Worm (Caenorhabditis elegans): ENCODE measurements around the gene clhm-1.

The clhm-1 gene

ce11 chrII:6845006-6845459 lies 25.8 kb downstream of the clhm-1 start:
- TF ChIP-seq ztf-4 (tag; optimal IDR thresholded peaks at IDR 0.05): no peak
- TF ChIP-seq elt-2 (tag; optimal IDR thresholded peaks at IDR 0.05): peak; percentile 39

DNA sequence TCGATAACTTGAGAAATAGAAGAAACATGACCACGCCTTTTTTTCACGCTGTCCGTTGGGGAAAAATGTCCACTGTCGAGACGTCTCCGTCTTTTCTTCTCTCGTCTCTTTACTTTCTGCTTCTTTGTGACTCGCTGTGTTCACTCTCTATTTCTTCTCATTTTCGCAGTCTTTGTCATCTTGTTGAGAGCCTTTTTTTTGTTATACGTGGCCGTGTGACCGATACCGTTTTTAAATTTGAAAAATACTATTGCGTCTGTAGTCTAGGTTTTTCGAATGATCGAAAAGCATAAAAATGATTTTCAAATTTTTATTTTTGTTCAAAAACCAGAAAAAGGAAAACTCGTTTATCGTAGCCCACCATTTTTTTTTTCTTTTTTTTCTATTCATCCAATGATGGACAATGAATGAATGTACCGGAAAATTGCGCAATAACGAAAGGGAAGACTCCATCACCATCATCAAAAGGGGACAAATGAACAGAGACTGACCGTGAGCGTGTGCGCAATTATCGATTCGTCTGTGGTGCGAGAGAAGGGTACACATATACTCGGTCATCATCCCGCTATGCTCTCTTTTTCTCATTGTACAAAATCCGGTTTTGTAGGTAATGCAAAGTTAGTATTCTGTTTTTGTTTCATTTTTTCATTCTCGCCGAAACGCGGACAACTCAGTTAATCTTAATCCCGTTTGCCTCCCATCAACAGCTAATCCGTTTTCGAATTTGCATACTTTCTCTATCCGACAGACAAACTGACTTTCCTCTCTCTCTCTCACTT lies 26.4 kb downstream of the clhm-1 start:
- TF ChIP-seq mml-1 (tag; optimal IDR thresholded peaks at IDR 0.05) (no peak), unc-62 (GFP tag; optimal IDR thresholded peaks at IDR 0.05) (no peak), nhr-67 (tag; optimal IDR thresholded peaks at IDR 0.05) (no peak), fkh-10 (GFP tag; optimal IDR thresholded peaks at IDR 0.05) (no peak), nhr-28 (tag; optimal IDR thresholded peaks at IDR 0.05) (no peak), egl-5 (tag; optimal IDR thresholded peaks at IDR 0.05) (no peak), ztf-11 (tag; optimal IDR thresholded peaks at IDR 0.05) (no peak), pha-4 (tag; optimal IDR thresholded peaks at IDR 0.05) (peak; percentile 69), nhr-23 (tag; optimal IDR thresholded peaks at IDR 0.05) (peak; percentile 41), nhr-25 (tag; optimal IDR thresholded peaks at IDR 0.05) (no peak), lin-39 (tag; optimal IDR thresholded peaks at IDR 0.05) (no peak), nhr-76 (tag; optimal IDR thresholded peaks at IDR 0.05) (no peak), hmg-11 (tag; optimal IDR thresholded peaks at IDR 0.05) (no peak), ceh-9 (tag; optimal IDR thresholded peaks at IDR 0.05) (no peak), nfya-1 (tag; optimal IDR thresholded peaks at IDR 0.05; ENCODE audit: insufficient read depth) (peak; percentile 17), nhr-11 (tag; optimal IDR thresholded peaks at IDR 0.05) (no peak), skn-1 (tag; optimal IDR thresholded peaks at IDR 0.05) (no peak), daf-12 (tag; optimal IDR thresholded peaks at IDR 0.05) (no peak), snpc-4 (tag; optimal IDR thresholded peaks at IDR 0.05) (no peak)

DNA sequence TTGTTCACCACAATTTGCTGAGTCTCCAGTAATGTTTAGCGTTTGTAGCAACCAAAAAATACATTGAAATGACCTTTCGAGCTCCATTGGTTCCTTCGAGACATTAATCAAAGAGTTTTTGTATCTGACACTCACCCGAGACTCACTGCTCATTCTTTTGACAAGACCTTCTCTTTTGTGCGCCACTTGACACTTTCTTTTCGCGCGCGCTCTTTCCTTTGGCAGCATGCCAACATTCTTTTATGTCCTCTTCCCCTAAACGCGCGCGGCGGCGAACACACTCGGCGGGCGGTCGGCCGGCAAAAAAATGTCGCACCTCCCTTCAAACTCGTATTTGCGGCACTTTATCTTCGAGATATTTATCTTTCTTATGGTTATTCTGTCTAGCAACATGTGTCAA lies 27.1 kb downstream of the clhm-1 start:
- TF ChIP-seq daf-12 (tag; optimal IDR thresholded peaks at IDR 0.05) (no peak), nhr-43 (tag; optimal IDR thresholded peaks at IDR 0.05; ENCODE audit: poor library complexity, severe bottlenecking) (no peak), tbx-2 (tag; optimal IDR thresholded peaks at IDR 0.05) (no peak), skn-1 (tag; optimal IDR thresholded peaks at IDR 0.05) (no peak), aly-2 (tag; optimal IDR thresholded peaks at IDR 0.05) (no peak), nhr-11 (tag; optimal IDR thresholded peaks at IDR 0.05) (no peak), nhr-237 (tag; optimal IDR thresholded peaks at IDR 0.05) (no peak), nhr-76 (tag; optimal IDR thresholded peaks at IDR 0.05) (no peak), nfya-1 (tag; optimal IDR thresholded peaks at IDR 0.05; ENCODE audit: insufficient read depth) (peak; percentile 28), pha-4 (tag; optimal IDR thresholded peaks at IDR 0.05) (peak; percentile 27), egl-5 (tag; optimal IDR thresholded peaks at IDR 0.05) (no peak), mml-1 (tag; optimal IDR thresholded peaks at IDR 0.05) (no peak), snpc-4 (tag; optimal IDR thresholded peaks at IDR 0.05) (no peak), mdl-1 (tag; optimal IDR thresholded peaks at IDR 0.05) (no peak), nhr-28 (tag; optimal IDR thresholded peaks at IDR 0.05) (no peak), lin-15B (tag; optimal IDR thresholded peaks at IDR 0.05) (no peak), ztf-11 (tag; optimal IDR thresholded peaks at IDR 0.05) (no peak), nhr-77 (tag; optimal IDR thresholded peaks at IDR 0.05) (no peak), jun-1 (tag; optimal IDR thresholded peaks at IDR 0.05) (no peak), egl-27 (tag; optimal IDR thresholded peaks at IDR 0.05) (peak; percentile 31), fkh-10 (GFP tag; optimal IDR thresholded peaks at IDR 0.05) (no peak), ztf-4 (tag; optimal IDR thresholded peaks at IDR 0.05) (no peak), ceh-28 (tag; optimal IDR thresholded peaks at IDR 0.05) (no peak), unc-62 (GFP tag; optimal IDR thresholded peaks at IDR 0.05) (peak; percentile 76), elt-3 (tag; optimal IDR thresholded peaks at IDR 0.05) (no peak), nhr-67 (tag; optimal IDR thresholded peaks at IDR 0.05) (no peak), fos-1 (tag; optimal IDR thresholded peaks at IDR 0.05) (no peak), elt-1 (tag; optimal IDR thresholded peaks at IDR 0.05) (no peak), nhr-23 (tag; optimal IDR thresholded peaks at IDR 0.05) (no peak), eor-1 (tag; optimal IDR thresholded peaks at IDR 0.05) (no peak), nhr-25 (tag; optimal IDR thresholded peaks at IDR 0.05) (peak; percentile 1), lin-39 (tag; optimal IDR thresholded peaks at IDR 0.05) (peak; percentile 73), ama-1 (optimal IDR thresholded peaks at IDR 0.05) (no peak), hmg-11 (tag; optimal IDR thresholded peaks at IDR 0.05) (peak; percentile 27), zag-1 (tag; optimal IDR thresholded peaks at IDR 0.05) (no peak), ceh-9 (tag; optimal IDR thresholded peaks at IDR 0.05) (no peak), fkh-2 (tag; optimal IDR thresholded peaks at IDR 0.05) (no peak), pqm-1 (tag; optimal IDR thresholded peaks at IDR 0.05) (no peak), unc-39 (tag; optimal IDR thresholded peaks at IDR 0.05) (no peak), R02D3.7 (tag; optimal IDR thresholded peaks at IDR 0.05) (no peak), ZK546.5 (tag; optimal IDR thresholded peaks at IDR 0.05) (no peak), nhr-12 (tag; optimal IDR thresholded peaks at IDR 0.05) (no peak), ceh-16 (tag; optimal IDR thresholded peaks at IDR 0.05) (no peak)

All from whole organism, L3 larva.